Worm (Caenorhabditis elegans): ENCODE results near the gene F54C8.6.

DNA sequence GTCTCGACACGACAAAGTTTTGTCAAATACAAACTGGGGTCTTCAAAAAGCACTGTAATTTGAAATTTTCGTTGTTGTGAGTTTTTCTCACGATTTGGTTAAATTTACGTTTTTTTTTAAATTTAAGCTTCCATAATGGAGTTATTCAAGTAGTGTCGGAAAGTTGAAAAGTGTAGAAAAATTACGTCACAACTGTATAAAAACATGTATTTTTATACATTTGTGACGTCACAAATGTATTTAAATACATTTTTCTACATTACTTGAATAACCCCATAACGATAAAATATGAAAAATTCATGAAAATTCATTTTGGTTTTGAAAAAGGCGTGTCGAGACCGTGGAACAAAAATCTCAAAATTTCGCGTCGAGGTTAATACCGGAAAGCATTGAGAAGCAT lies 47.7 kb upstream of the F54C8.6 start:
- no peak for TF ChIP-seq nfya-1 (tag; optimal IDR thresholded peaks at IDR 0.05; ENCODE audit: borderline replicate concordance, insufficient read depth)
- no peak for TF ChIP-seq snpc-4 (GFP tag; optimal IDR thresholded peaks at IDR 0.05)
- TF ChIP-seq snpc-4 (tag; optimal IDR thresholded peaks at IDR 0.05), result no peak
- no peak for TF ChIP-seq nhr-90 (tag; optimal IDR thresholded peaks at IDR 0.05)
- no peak for TF ChIP-seq ceh-100 (GFP tag; IDR thresholded peaks at IDR 0.05)
- no peak for TF ChIP-seq Y79H2A.3 (GFP tag; conservative IDR thresholded peaks at IDR 0.05)
- TF ChIP-seq ccch-3 (GFP tag; optimal IDR thresholded peaks at IDR 0.05), result no peak
- TF ChIP-seq bed-2 (GFP tag; IDR thresholded peaks at IDR 0.05), result no peak
- no peak for TF ChIP-seq mel-28 (tag; optimal IDR thresholded peaks at IDR 0.05; ENCODE audit: borderline replicate concordance)
- no peak for TF ChIP-seq snpc-1.1 (tag; optimal IDR thresholded peaks at IDR 0.05; ENCODE audit: insufficient read depth)
- no peak for TF ChIP-seq egrh-3 (GFP tag; IDR thresholded peaks at IDR 0.05)
- TF ChIP-seq sdz-38 (tag; optimal IDR thresholded peaks at IDR 0.05), result no peak
- no peak for TF ChIP-seq B0019.2 (GFP tag; conservative IDR thresholded peaks at IDR 0.05)
